Worm (Caenorhabditis elegans): ENCODE results near the gene Y69E1A.3.

The Y69E1A.3 gene

DNA sequence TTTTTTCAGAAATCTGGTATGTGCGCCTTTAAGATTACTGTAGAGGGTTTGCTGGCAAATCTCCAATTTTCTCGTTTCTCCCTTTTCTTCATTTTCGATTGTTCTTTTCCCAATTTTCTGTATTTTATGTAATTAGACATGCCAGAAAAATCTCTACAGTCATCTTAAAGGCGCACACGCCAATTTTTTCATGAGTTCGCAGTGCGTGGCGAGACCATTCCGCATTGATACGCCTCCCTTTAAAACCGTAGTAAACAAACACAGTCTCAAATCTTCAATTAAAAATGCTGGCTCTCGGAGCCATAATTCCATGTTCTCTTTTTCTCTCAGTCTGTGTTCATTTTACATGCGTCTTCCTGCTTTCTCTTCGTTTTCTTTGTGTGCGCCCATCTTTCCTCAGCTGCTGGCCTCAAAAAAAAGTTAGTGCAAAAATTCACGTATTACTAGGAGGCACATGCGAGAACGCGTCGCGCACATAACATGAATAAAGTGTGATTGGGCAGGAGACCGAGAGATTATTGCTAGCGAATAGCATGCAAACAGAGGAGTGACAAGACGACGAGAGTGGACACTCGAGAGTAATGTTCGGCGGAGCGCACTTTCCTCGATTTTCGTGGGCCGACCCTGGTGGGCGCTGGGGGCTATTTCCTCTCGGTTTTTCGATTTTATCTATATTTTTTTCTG is 33.1 kb upstream of the Y69E1A.3 start (continued):
- TF ChIP-seq ces-1 (GFP tag; optimal IDR thresholded peaks at IDR 0.05) (no peak), hmg-1.1 (GFP tag; IDR thresholded peaks at IDR 0.05) (peak; percentile 86), aha-1 (tag) (peak; percentile 99), nhr-76 (tag; optimal IDR thresholded peaks at IDR 0.05) (no peak), egl-43 (GFP tag; IDR thresholded peaks at IDR 0.05) (no peak), hlh-30 (tag; optimal IDR thresholded peaks at IDR 0.05; ENCODE audit: insufficient read depth) (peak; percentile 96), fkh-10 (GFP tag; optimal IDR thresholded peaks at IDR 0.05) (peak; percentile 40), nhr-41 (GFP tag; IDR thresholded peaks at IDR 0.05) (no peak), dve-1 (tag; optimal IDR thresholded peaks at IDR 0.05; ENCODE audit: insufficient read depth) (peak; percentile 76), Y105C5A.15 (GFP tag; IDR thresholded peaks at IDR 0.05) (no peak), mxl-3 (GFP tag; optimal IDR thresholded peaks at IDR 0.05) (peak; percentile 89), dmd-6 (GFP tag; IDR thresholded peaks at IDR 0.05) (peak; percentile 64), hlh-11 (tag; optimal IDR thresholded peaks at IDR 0.05) (peak; percentile 93), ztf-7 (tag; optimal IDR thresholded peaks at IDR 0.05) (no peak), ceh-44 (GFP tag; IDR thresholded peaks at IDR 0.05) (0 out of 2 replicates have a peak, but pooled peaks have one; percentile 4), snpc-4 (tag; optimal IDR thresholded peaks at IDR 0.05) (no peak), pha-4 (GFP tag; IDR thresholded peaks at IDR 0.05) (no peak), pha-4 (tag; optimal IDR thresholded peaks at IDR 0.05) (peak; percentile 74), lsy-2 (tag; optimal IDR thresholded peaks at IDR 0.05) (peak; percentile 50 to 75), zfp-2 (tag; optimal IDR thresholded peaks at IDR 0.05) (no peak), lir-3 (tag; optimal IDR thresholded peaks at IDR 0.05) (no peak)

DNA sequence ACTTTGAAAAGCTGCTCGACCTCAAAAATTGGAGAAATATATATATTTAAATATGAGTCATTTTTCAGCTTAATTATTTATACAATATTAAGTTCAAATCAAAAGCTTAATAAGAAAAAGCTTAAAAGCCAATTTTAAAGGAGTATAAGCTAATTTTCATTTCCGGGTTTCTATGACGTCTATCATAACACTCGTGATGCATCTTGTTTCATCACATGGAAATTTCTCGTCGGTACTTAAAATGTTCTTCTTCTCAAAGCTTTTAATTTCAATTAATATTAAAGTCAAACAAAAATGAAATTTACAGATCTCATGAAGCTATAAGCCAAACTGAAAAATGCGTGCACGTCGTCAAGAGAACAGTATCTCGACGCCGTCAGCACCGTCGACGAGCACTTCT is 32.3 kb upstream of the Y69E1A.3 start, which contains the start of gene rbr-2:
rbr-2 (plus strand) TSS at position 301 of the 400 bp plus-strand sequence.
- TF ChIP-seq ceh-62 (tag; optimal IDR thresholded peaks at IDR 0.05) = no peak
- no peak for TF ChIP-seq T20F7.1 (GFP tag; optimal IDR thresholded peaks at IDR 0.05)
- peak; percentile 7 for TF ChIP-seq hlh-30 (tag; optimal IDR thresholded peaks at IDR 0.05; ENCODE audit: insufficient read depth)

DNA sequence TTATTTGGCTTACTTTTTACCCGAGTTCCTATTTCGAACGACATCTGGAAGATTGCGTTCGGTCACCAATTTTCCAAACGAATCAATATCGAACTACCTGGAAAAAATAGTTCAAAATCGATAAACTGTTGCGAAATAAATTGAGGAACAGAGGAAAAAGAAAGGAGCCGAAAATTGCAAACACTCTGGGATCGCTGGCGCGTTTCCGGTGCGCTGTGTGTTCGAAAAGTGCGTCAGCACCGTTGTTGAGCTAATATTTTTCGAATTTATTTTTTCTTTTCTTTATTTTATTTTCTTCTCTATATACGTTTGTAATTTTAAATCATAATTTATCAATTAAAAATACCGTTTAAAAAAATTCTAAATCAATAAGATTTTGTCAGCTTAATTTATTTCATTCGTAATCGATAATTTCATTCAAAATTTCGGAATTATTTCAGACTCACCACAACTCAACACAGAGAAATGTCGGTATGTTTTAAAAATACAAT is 19.0 kb upstream of the Y69E1A.3 start, which contains the start of the genes dnc-1 and lsm-7:
dnc-1 (minus strand) TSS at position 142 of the 491 bp plus-strand sequence.
lsm-7 (plus strand) TSS at position 441 of the 491 bp plus-strand sequence.
- no peak for TF ChIP-seq zip-11 (GFP tag; IDR thresholded peaks at IDR 0.05)
- no peak for TF ChIP-seq nhr-102 (tag; optimal IDR thresholded peaks at IDR 0.05)
- peak; percentile 79 for TF ChIP-seq dve-1 (tag; optimal IDR thresholded peaks at IDR 0.05; ENCODE audit: insufficient read depth)
- peak; percentile 57 for TF ChIP-seq lin-13 (GFP tag; optimal IDR thresholded peaks at IDR 0.05)
- TF ChIP-seq nhr-41 (GFP tag; IDR thresholded peaks at IDR 0.05) = no peak
- TF ChIP-seq hlh-30 (tag; optimal IDR thresholded peaks at IDR 0.05; ENCODE audit: insufficient read depth) = peak; percentile 75
- TF ChIP-seq rbr-2 (tag; optimal IDR thresholded peaks at IDR 0.05) = no peak
- TF ChIP-seq T26A8.4 (GFP tag; IDR thresholded peaks at IDR 0.05) = peak; percentile 39
- peak in 1 of 2 experiments; percentile 48 for TF ChIP-seq mdl-1 (tag; optimal IDR thresholded peaks at IDR 0.05)
- TF ChIP-seq egl-27 (tag; optimal IDR thresholded peaks at IDR 0.05) = no peak
- TF ChIP-seq saeg-2 (GFP tag; IDR thresholded peaks at IDR 0.05) = no peak
- peak; percentile 8 for TF ChIP-seq ama-1 (optimal IDR thresholded peaks at IDR 0.05)
- TF ChIP-seq ceh-20 (GFP tag; IDR thresholded peaks at IDR 0.05) = peak; percentile 65
- TF ChIP-seq jun-1 (tag; optimal IDR thresholded peaks at IDR 0.05) = no peak
- TF ChIP-seq ceh-32 (tag; optimal IDR thresholded peaks at IDR 0.05; ENCODE audit: poor library complexity) = no peak
- peak; percentile 61 for TF ChIP-seq madf-9 (GFP tag; conservative IDR thresholded peaks at IDR 0.05)
- peak; percentile 79 for TF ChIP-seq ceh-44 (GFP tag; IDR thresholded peaks at IDR 0.05)
- TF ChIP-seq spr-3 (GFP tag; optimal IDR thresholded peaks at IDR 0.05) = no peak
- no peak for TF ChIP-seq snpc-4 (tag; optimal IDR thresholded peaks at IDR 0.05)
- TF ChIP-seq php-3 (GFP tag; IDR thresholded peaks at IDR 0.05) = no peak
- TF ChIP-seq duxl-1 (tag; optimal IDR thresholded peaks at IDR 0.05; ENCODE audit: poor library complexity) = no peak
- no peak for TF ChIP-seq lin-39 (tag; optimal IDR thresholded peaks at IDR 0.05)
- TF ChIP-seq nhr-237 (tag; optimal IDR thresholded peaks at IDR 0.05) = no peak
- TF ChIP-seq ZK546.5 (tag; optimal IDR thresholded peaks at IDR 0.05) = no peak
- TF ChIP-seq arid-1 (GFP tag; conservative IDR thresholded peaks at IDR 0.05) = no peak; the same call in 1 of the 2 replicates
- TF ChIP-seq nhr-77 (tag; optimal IDR thresholded peaks at IDR 0.05) = peak; percentile 70
- peak; percentile 76 for TF ChIP-seq dpl-1 (GFP tag; optimal IDR thresholded peaks at IDR 0.05)
- no peak for TF ChIP-seq attf-4 (tag; optimal IDR thresholded peaks at IDR 0.05)
- TF ChIP-seq ZK337.2 (GFP tag; IDR thresholded peaks at IDR 0.05) = no peak

Data from whole organism, L4 larva.